Fruit fly (Drosophila melanogaster) whole organism, pupa: Measurements from ENCODE around the gene CG46308.

Source experiments
- CG10348 ChIP-seq: fragments of 200-800 bp; sonication (Bioruptor generic); IDR thresholded peaks from 2 replicates; pipeline ENCODE4 v1.3.6; 2022; ENCODE audit warnings: missing biosample characterization, missing genetic modification characterization
- CG12605 ChIP-seq: fragments of 200-800 bp; sonication (Bioruptor generic); IDR thresholded peaks from 2 replicates; pipeline ENCODE4 v1.3.6; 2022; ENCODE audit warnings: missing biosample characterization, missing genetic modification characterization
- CG13204 ChIP-seq: fragments of 200-800 bp; sonication (Bioruptor generic); optimal IDR thresholded peaks from 2 replicates; lab custom pipeline; 2018; ENCODE audit warnings: missing biosample characterization, mild to moderate bottlenecking, missing genetic modification characterization, moderate library complexity
- CG14655 ChIP-seq: fragments of 200-800 bp; sonication (Bioruptor generic); optimal IDR thresholded peaks from 3 replicates; lab custom pipeline; 2017; ENCODE audit warnings: mild to moderate bottlenecking, missing biosample characterization, missing genetic modification reagents, missing genetic modification characterization
- CG15710 ChIP-seq: fragments of 200-800 bp; sonication (Bioruptor generic); optimal IDR thresholded peaks from 2 replicates; lab custom pipeline; 2018; ENCODE audit warnings: missing biosample characterization, mild to moderate bottlenecking, missing genetic modification characterization, moderate library complexity
- CG17806 ChIP-seq: fragments of 200-800 bp; sonication (Bioruptor generic); optimal IDR thresholded peaks from 2 replicates; lab custom pipeline; 2018; ENCODE audit warnings: missing biosample characterization, mild to moderate bottlenecking, missing genetic modification characterization, moderate library complexity
- CG32121 ChIP-seq: fragments of 200-800 bp; sonication (Bioruptor generic); IDR thresholded peaks from 2 replicates; pipeline ENCODE4 v1.3.6; 2022; ENCODE audit warnings: missing biosample characterization, missing genetic modification characterization
- CG34367 ChIP-seq: fragments of 200-800 bp; sonication (Bioruptor generic); optimal IDR thresholded peaks from 2 replicates; lab custom pipeline; 2018; ENCODE audit warnings: missing biosample characterization, mild to moderate bottlenecking, missing genetic modification characterization
- CG4496 ChIP-seq: fragments of 200-800 bp; sonication (Bioruptor generic); IDR thresholded peaks from 3 replicates; pipeline ENCODE4 v1.3.6; 2022; ENCODE audit warnings: missing biosample characterization, missing genetic modification characterization
- CG8159 ChIP-seq: fragments of 200-800 bp; sonication (Bioruptor generic); optimal IDR thresholded peaks from 3 replicates; lab custom pipeline; 2018; ENCODE audit warnings: missing biosample characterization, mild to moderate bottlenecking, missing genetic modification characterization, moderate library complexity
- CG8301 ChIP-seq: fragments of 200-800 bp; sonication (Bioruptor generic); optimal IDR thresholded peaks from 2 replicates; lab custom pipeline; 2018; ENCODE audit warnings: missing biosample characterization, mild to moderate bottlenecking, missing genetic modification characterization
- CG9948 ChIP-seq: fragments of 200-800 bp; sonication (Bioruptor generic); optimal IDR thresholded peaks from 2 replicates; lab custom pipeline; 2018; ENCODE audit warnings: missing biosample characterization, mild to moderate bottlenecking, missing genetic modification characterization, moderate library complexity
- D1 ChIP-seq: fragments of 200-800 bp; sonication (Bioruptor generic); optimal IDR thresholded peaks from 2 replicates; lab custom pipeline; 2018; ENCODE audit warnings: missing biosample characterization, mild to moderate bottlenecking, missing genetic modification characterization, moderate library complexity
- EcR ChIP-seq: fragments of 200-800 bp; sonication (Bioruptor generic); optimal IDR thresholded peaks from 3 replicates; lab custom pipeline; 2019; ENCODE audit warnings: missing biosample characterization, missing genetic modification characterization, mild to moderate bottlenecking, moderate library complexity, missing genetic modification reagents
- Ets98B ChIP-seq: fragments of 200-800 bp; sonication (Bioruptor generic); IDR thresholded peaks from 2 replicates; pipeline ENCODE4 v1.3.6; 2022; ENCODE audit warnings: missing biosample characterization, missing genetic modification characterization
- Pif1A ChIP-seq: fragments of 200-800 bp; sonication (Bioruptor generic); optimal IDR thresholded peaks from 3 replicates; lab custom pipeline; 2016; ENCODE audit warnings: missing biosample characterization, missing genetic modification characterization
- Pif1B ChIP-seq: fragments of 200-800 bp; sonication (Bioruptor generic); optimal IDR thresholded peaks from 3 replicates; lab custom pipeline; 2016; ENCODE audit warnings: missing biosample characterization, missing genetic modification characterization
- Snoo ChIP-seq: fragments of 200-800 bp; sonication (Bioruptor generic); optimal IDR thresholded peaks from 3 replicates; lab custom pipeline; 2017; ENCODE audit warnings: missing biosample characterization, mild to moderate bottlenecking, missing genetic modification characterization, inconsistent platforms
- fd96Ca ChIP-seq: fragments of 200-800 bp; sonication (Bioruptor generic); IDR thresholded peaks from 3 replicates; pipeline ENCODE4 v1.3.6; 2022; ENCODE audit warnings: missing biosample characterization, missing genetic modification characterization
- gl ChIP-seq: fragments of 200-800 bp; sonication (Bioruptor generic); optimal IDR thresholded peaks from 2 replicates; lab custom pipeline; 2018; ENCODE audit warnings: missing biosample characterization, mild to moderate bottlenecking, missing genetic modification characterization
- rn ChIP-seq: fragments of 200-800 bp; sonication (Bioruptor generic); IDR thresholded peaks from 2 replicates; pipeline ENCODE4 v1.3.6; 2022; ENCODE audit warnings: missing biosample characterization, missing genetic modification characterization

CG46308 gene

DNA sequence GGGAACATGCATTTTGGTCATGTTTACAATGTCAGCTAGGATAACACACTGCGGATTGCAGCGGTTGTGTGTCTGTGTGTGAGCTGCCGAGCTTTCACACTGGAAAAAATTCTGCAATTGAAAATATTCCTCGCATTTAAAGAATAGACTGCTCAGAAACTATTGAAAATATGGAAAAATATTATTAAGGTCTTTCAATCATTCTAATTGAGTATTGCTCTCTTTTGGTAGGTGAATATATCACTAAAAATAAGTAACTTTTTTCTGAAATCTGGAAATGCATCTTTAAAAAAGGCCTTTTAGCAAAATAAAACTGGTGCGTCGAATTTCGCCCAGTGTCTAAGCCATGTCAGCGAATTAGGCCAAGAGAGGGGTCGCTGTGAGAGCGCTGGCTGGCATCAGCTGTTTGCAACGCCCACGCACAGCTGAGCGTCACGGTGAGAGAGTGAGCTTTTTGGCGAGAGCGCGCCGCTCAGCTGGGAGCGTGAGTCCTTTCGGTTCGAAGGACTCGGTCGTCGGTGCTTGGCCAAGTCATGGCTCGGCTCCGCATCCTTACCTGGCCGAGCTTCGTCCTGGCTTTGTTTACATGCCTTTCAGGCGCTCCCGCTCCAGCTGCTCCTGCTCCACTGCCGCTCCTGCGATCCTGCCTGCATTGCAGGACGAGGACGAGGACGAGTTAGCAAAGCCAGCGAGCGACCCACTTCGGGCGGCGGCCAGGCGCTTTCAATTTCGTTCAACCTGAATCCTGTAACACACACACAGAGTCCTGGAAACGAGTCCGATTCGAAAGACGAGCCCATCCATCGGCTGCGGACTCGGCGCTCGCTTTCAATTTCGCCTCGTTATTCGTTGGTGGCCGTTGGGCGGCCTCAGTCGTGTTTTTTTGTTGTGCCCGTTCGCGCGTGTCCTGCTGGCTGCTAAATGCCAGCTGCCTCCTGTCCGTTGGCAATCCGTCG, at the start of gene CG46308:
Gene CG46308 (plus strand): TSS at position 864 of the 956 bp plus-strand sequence.
- peak; percentile 65 for TF ChIP-seq CG14655
- TF ChIP-seq Pif1B (GFP tag; lab: Kevin White, UChicago), result peak; percentile 12
- TF ChIP-seq CG34367, result peak; percentile 9
- TF ChIP-seq CG8301 (tag; lab: Kevin White, UChicago), result peak; percentile 49
- peak; percentile 56 for TF ChIP-seq CG15710 (tag; lab: Kevin White, UChicago)
- no peak for TF ChIP-seq CG12605 (GFP tag; lab: Robert Waterston, UW)
- peak; percentile 71 for TF ChIP-seq CG8159 (tag; lab: Kevin White, UChicago)
- TF ChIP-seq CG4496 (GFP tag; lab: Robert Waterston, UW), result peak; percentile 11; the same call in 1 of the 3 replicates
- peak; percentile 34 for TF ChIP-seq Pif1A (GFP tag; lab: Kevin White, UChicago)
- TF ChIP-seq EcR (GFP tag; lab: Kevin White, UChicago), result no peak

- TF ChIP-seq CG32121 (GFP tag; lab: Robert Waterston, UW) (no peak), EcR (GFP tag; lab: Kevin White, UChicago) (no peak), gl (tag; lab: Kevin White, UChicago) (no peak), CG12605 (GFP tag; lab: Robert Waterston, UW) (no peak), CG9948 (no peak), CG17806 (tag; lab: Kevin White, UChicago) (no peak), Pif1A (GFP tag; lab: Kevin White, UChicago) (no peak), CG8159 (tag; lab: Kevin White, UChicago) (no peak), Snoo (tag; lab: Kevin White, UChicago) (no peak), CG34367 (no peak), CG15710 (tag; lab: Kevin White, UChicago) (no peak), Pif1B (GFP tag; lab: Kevin White, UChicago) (no peak), CG8301 (tag; lab: Kevin White, UChicago) (no peak), Ets98B (GFP tag; lab: Robert Waterston, UW) (no peak), fd96Ca (no peak), CG4496 (GFP tag; lab: Robert Waterston, UW) (no peak), CG10348 (no peak), rn (no peak), CG13204 (no peak)
- TF ChIP-seq, all 21 proteins: peak for 0
These were observed 49.4 kb upstream of the CG46308 start, which contains the start of gene Flad2 for dm6 chr2L:13412219-13412618. TSS of gene Flad2 (plus strand) at chr2L:13412519.

- TF ChIP-seq CG17806 (tag; lab: Kevin White, UChicago), result no peak
- no peak for TF ChIP-seq CG8159 (tag; lab: Kevin White, UChicago)
- no peak for TF ChIP-seq CG8301 (tag; lab: Kevin White, UChicago)
- TF ChIP-seq CG14655, result peak; percentile 10
- TF ChIP-seq CG10348, result no peak
- no peak for TF ChIP-seq EcR (GFP tag; lab: Kevin White, UChicago)
- no peak for TF ChIP-seq Pif1B (GFP tag; lab: Kevin White, UChicago)
- TF ChIP-seq CG32121 (GFP tag; lab: Robert Waterston, UW), result no peak
- TF ChIP-seq Snoo (tag; lab: Kevin White, UChicago), result no peak
- 0 out of 3 replicates have a peak, but pooled peaks have one; percentile 13 for TF ChIP-seq CG4496 (GFP tag; lab: Robert Waterston, UW)
- no peak for TF ChIP-seq CG13204
- TF ChIP-seq gl (tag; lab: Kevin White, UChicago), result no peak
- no peak for TF ChIP-seq D1 (tag; lab: Kevin White, UChicago)
- no peak for TF ChIP-seq rn
- no peak for TF ChIP-seq Ets98B (GFP tag; lab: Robert Waterston, UW)
- no peak for TF ChIP-seq CG9948
- TF ChIP-seq Pif1A (GFP tag; lab: Kevin White, UChicago), result peak; percentile 28
- no peak for TF ChIP-seq CG34367
- TF ChIP-seq fd96Ca, result no peak
- no peak for TF ChIP-seq CG15710 (tag; lab: Kevin White, UChicago)
- 0 out of 2 replicates have a peak, but pooled peaks have one; percentile 12 for TF ChIP-seq CG12605 (GFP tag; lab: Robert Waterston, UW)
These were observed 46.8 kb upstream of the CG46308 start, which contains the start of the genes CG16956, CG42784 and CG43850 for dm6 chr2L:13414525-13415481. TSS of gene CG16956 (minus strand) at chr2L:13414575. TSS of gene CG42784 (plus strand) at chr2L:13415431. TSS of gene CG43850 (plus strand) at chr2L:13415431.

DNA sequence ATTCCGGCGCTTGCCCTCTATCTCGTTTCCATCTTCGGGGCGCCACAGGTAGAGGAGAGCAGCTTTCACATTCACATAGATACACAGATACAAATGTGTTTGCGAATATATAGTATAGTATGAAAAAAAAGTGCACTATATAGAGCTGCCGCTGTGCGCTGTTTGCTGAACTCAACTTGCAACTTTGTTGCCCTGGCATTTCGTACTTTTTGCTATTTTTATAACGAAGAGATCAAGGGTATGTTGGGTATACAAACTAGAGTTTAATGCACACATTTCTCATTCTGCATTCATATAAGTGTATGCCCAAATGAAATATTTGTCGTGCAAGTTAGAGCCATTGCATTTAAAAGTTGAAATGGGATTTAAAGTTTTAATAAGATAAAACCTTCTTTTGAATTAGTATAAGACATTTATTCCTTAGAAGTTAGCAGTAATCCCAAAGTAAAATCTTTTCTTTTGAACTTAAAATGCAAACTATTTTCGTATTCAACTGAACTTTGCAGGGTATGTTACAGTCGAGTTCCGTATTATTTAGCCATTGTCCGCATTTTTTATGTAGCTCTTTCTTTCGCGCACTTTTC, 30.6 kb upstream of the CG46308 start:
- no peak for TF ChIP-seq Snoo (tag; lab: Kevin White, UChicago)
- peak; percentile 43 for TF ChIP-seq CG14655
- TF ChIP-seq CG8159 (tag; lab: Kevin White, UChicago), result peak; percentile 36
- peak; percentile 28; the same call in 1 of the 2 replicates for TF ChIP-seq CG32121 (GFP tag; lab: Robert Waterston, UW)
- peak; percentile 8 for TF ChIP-seq Pif1A (GFP tag; lab: Kevin White, UChicago)
